Worm (Caenorhabditis elegans): ENCODE measurements around the gene F18C5.5.

Gene F18C5.5

ce11 chrII:6566628-6567180 lies at the start of gene F18C5.5, which contains the start of gene F18C5.9:
Gene F18C5.5 (minus strand): TSS chrII:6566728.
Gene F18C5.9 (plus strand): TSS chrII:6567130.
- TF ChIP-seq F26F4.8 (GFP tag; conservative IDR thresholded peaks at IDR 0.05) = no peak
- TF ChIP-seq ama-1 (optimal IDR thresholded peaks at IDR 0.05) = no peak
- TF ChIP-seq zag-1 (tag; optimal IDR thresholded peaks at IDR 0.05) = no peak

- peak; percentile 1 for TF ChIP-seq nhr-102 (tag; optimal IDR thresholded peaks at IDR 0.05)
- TF ChIP-seq egl-27 (tag; optimal IDR thresholded peaks at IDR 0.05) = no peak
- no peak for TF ChIP-seq daf-8 (GFP tag; IDR thresholded peaks at IDR 0.05)
- no peak for TF ChIP-seq spr-1 (tag; optimal IDR thresholded peaks at IDR 0.05)
- no peak for TF ChIP-seq daf-16 (GFP tag; optimal IDR thresholded peaks at IDR 0.05)
- TF ChIP-seq daf-16 (tag; optimal IDR thresholded peaks at IDR 0.05) = peak; percentile 46
- no peak for TF ChIP-seq lin-13 (GFP tag; optimal IDR thresholded peaks at IDR 0.05)
- no peak for TF ChIP-seq nhr-11 (tag; optimal IDR thresholded peaks at IDR 0.05)
- no peak for TF ChIP-seq aly-2 (tag; optimal IDR thresholded peaks at IDR 0.05)
- no peak for TF ChIP-seq unc-62 (GFP tag; optimal IDR thresholded peaks at IDR 0.05 in 1 of 2)
- no peak for TF ChIP-seq unc-62 (tag; optimal IDR thresholded peaks at IDR 0.05)
- TF ChIP-seq duxl-1 (tag; optimal IDR thresholded peaks at IDR 0.05; ENCODE audit: poor library complexity) = no peak
- no peak for TF ChIP-seq jun-1 (tag; optimal IDR thresholded peaks at IDR 0.05)
- TF ChIP-seq mxl-3 (GFP tag; optimal IDR thresholded peaks at IDR 0.05) = no peak
- TF ChIP-seq rbr-2 (tag; optimal IDR thresholded peaks at IDR 0.05) = no peak
- no peak for TF ChIP-seq lin-1 (GFP tag; IDR thresholded peaks at IDR 0.05)
- no peak for TF ChIP-seq F44E2.7 (GFP tag; IDR thresholded peaks at IDR 0.05)
- TF ChIP-seq zfp-3 (GFP tag; conservative IDR thresholded peaks at IDR 0.05) = no peak
- no peak for TF ChIP-seq nhr-48 (tag; optimal IDR thresholded peaks at IDR 0.05)
- no peak for TF ChIP-seq zip-11 (GFP tag; IDR thresholded peaks at IDR 0.05)
- no peak for TF ChIP-seq fkh-10 (GFP tag; optimal IDR thresholded peaks at IDR 0.05)
- no peak for TF ChIP-seq mes-2 (tag; optimal IDR thresholded peaks at IDR 0.05; ENCODE audit: poor library complexity, severe bottlenecking)
- TF ChIP-seq nhr-42 (GFP tag; IDR thresholded peaks at IDR 0.05) = no peak
- no peak for TF ChIP-seq zip-2 (tag; optimal IDR thresholded peaks at IDR 0.05)
- TF ChIP-seq Y75B8A.6 (GFP tag; IDR thresholded peaks at IDR 0.05) = no peak
- TF ChIP-seq sdz-12 (GFP tag; optimal IDR thresholded peaks at IDR 0.05) = no peak
- TF ChIP-seq nhr-77 (tag; optimal IDR thresholded peaks at IDR 0.05) = peak; percentile 1
- TF ChIP-seq lir-3 (tag; optimal IDR thresholded peaks at IDR 0.05) = no peak
- no peak for TF ChIP-seq dmd-8 (GFP tag; IDR thresholded peaks at IDR 0.05)
- TF ChIP-seq lim-7 (GFP tag; IDR thresholded peaks at IDR 0.05) = no peak
- TF ChIP-seq ceh-32 (tag; optimal IDR thresholded peaks at IDR 0.05; ENCODE audit: poor library complexity) = no peak
- TF ChIP-seq ces-1 (GFP tag; optimal IDR thresholded peaks at IDR 0.05) = no peak
- TF ChIP-seq hlh-11 (tag; optimal IDR thresholded peaks at IDR 0.05) = peak; percentile 36
- TF ChIP-seq attf-4 (tag; optimal IDR thresholded peaks at IDR 0.05) = no peak
- no peak for TF ChIP-seq ceh-44 (GFP tag; IDR thresholded peaks at IDR 0.05)
- no peak for TF ChIP-seq mdt-29 (GFP tag; IDR thresholded peaks at IDR 0.05)
- TF ChIP-seq ceh-82 (tag; optimal IDR thresholded peaks at IDR 0.05) = no peak
- no peak for TF ChIP-seq ceh-28 (tag; optimal IDR thresholded peaks at IDR 0.05)
- TF ChIP-seq egl-43 (GFP tag; IDR thresholded peaks at IDR 0.05) = no peak
- no peak for TF ChIP-seq saeg-2 (GFP tag; IDR thresholded peaks at IDR 0.05)
- TF ChIP-seq nhr-10 (tag; optimal IDR thresholded peaks at IDR 0.05) = no peak
- TF ChIP-seq F26F4.8 (GFP tag; conservative IDR thresholded peaks at IDR 0.05) = no peak
- no peak for TF ChIP-seq daf-19 (GFP tag; conservative IDR thresholded peaks at IDR 0.05)
- no peak for TF ChIP-seq D1046.2 (GFP tag; IDR thresholded peaks at IDR 0.05)
- no peak for TF ChIP-seq snpc-1.2 (GFP tag; IDR thresholded peaks at IDR 0.05)
- no peak for TF ChIP-seq lin-29 (GFP tag; IDR thresholded peaks at IDR 0.05)
- TF ChIP-seq R02D3.7 (tag; optimal IDR thresholded peaks at IDR 0.05) = no peak
- TF ChIP-seq hlh-30 (tag; optimal IDR thresholded peaks at IDR 0.05; ENCODE audit: insufficient read depth) = no peak
- no peak for TF ChIP-seq nhr-111 (GFP tag; optimal IDR thresholded peaks at IDR 0.05)
These were observed 49.6 kb upstream of the F18C5.5 start for ce11 chrII:6616135-6616534.
